ENCODE assay signal across 1 fruit fly cellular context in the genomic region with DNA sequence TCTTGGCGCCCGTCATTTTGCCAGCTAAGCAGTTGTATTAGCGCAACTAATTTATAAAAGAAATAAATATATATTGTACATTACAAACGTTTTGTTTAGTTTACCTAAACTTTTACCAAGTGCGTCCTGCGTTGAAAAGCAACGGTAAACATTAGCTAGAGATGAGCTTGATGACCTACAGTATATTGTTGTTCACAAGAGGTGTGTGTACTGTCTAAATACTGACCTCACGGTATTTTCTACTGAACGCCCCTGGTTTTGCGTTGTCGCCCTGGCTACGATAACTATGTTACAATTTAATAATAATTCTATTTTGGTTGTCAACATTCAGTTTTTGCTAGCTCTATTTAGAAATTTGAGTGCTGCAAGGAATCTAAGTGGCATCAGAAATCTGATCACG.
TF ChIP-seq lines count a peak whose summit lies in the region.

A gene (plus strand): TSS at position 262 of the 400 bp plus-strand sequence.

TF ChIP-seq in whole organism, embryonic, 481 proteins besides CTCF, POLR2A, EP300 and RAD21 (continued from another document and continues in another):
- TF ChIP-seq CG8944 (GFP tag; optimal IDR thresholded peaks at IDR 0.05; lab: Kevin White, UChicago), result peak; percentile 29
- TF ChIP-seq kni (GFP tag; optimal IDR thresholded peaks at IDR 0.05; lab: Kevin White, UChicago), result peak; percentile 9
- TF ChIP-seq CG11456 (GFP tag; IDR thresholded peaks at IDR 0.05; lab: Robert Waterston, UW), result 0 out of 3 replicates have a peak, but pooled peaks have one; percentile 44
- 0 out of 2 replicates have a peak, but pooled peaks have one; percentile 26 for TF ChIP-seq CG8765 (GFP tag; IDR thresholded peaks at IDR 0.05; lab: Robert Waterston, UW)
- no peak for TF ChIP-seq CG32767 (GFP tag; IDR thresholded peaks at IDR 0.05; lab: Robert Waterston, UW)
- no peak for TF ChIP-seq CG18011 (GFP tag; optimal IDR thresholded peaks at IDR 0.05; lab: Kevin White, UChicago)
- TF ChIP-seq Med (GFP tag; lab: Kevin White, UChicago), result peak; percentile 89
- no peak for TF ChIP-seq Sry-β (GFP tag; optimal IDR thresholded peaks at IDR 0.05; lab: Kevin White, UChicago)
- no peak for TF ChIP-seq CG4360 (GFP tag; IDR thresholded peaks at IDR 0.05; lab: Robert Waterston, UW)
- TF ChIP-seq eve (GFP tag; optimal IDR thresholded peaks at IDR 0.05; lab: Kevin White, UChicago), result no peak
- TF ChIP-seq CG8089 (GFP tag; optimal IDR thresholded peaks at IDR 0.05; lab: Kevin White, UChicago), result no peak
- no peak for TF ChIP-seq CG10147 (GFP tag; optimal IDR thresholded peaks at IDR 0.05; lab: Kevin White, UChicago)
- TF ChIP-seq ken (GFP tag; IDR thresholded peaks at IDR 0.05; lab: Robert Waterston, UW), result no peak
- peak; percentile 35 for TF ChIP-seq Sin3A (optimal IDR thresholded peaks at IDR 0.05; lab: Kevin White, UChicago)
- no peak for TF ChIP-seq ap (GFP tag; IDR thresholded peaks at IDR 0.05; lab: Robert Waterston, UW)
- no peak for TF ChIP-seq Dad (GFP tag; optimal IDR thresholded peaks at IDR 0.05; lab: Kevin White, UChicago)
- no peak for TF ChIP-seq CG10959 (GFP tag; IDR thresholded peaks at IDR 0.05; lab: Robert Waterston, UW)
- TF ChIP-seq Ets65A (GFP tag; lab: Kevin White, UChicago), result peak; percentile 95
- no peak for TF ChIP-seq CG13123 (GFP tag; optimal IDR thresholded peaks at IDR 0.05; lab: Kevin White, UChicago)
- TF ChIP-seq zen2 (GFP tag; IDR thresholded peaks at IDR 0.05; lab: Robert Waterston, UW; ENCODE audit: partially characterized antibody), result no peak
- no peak for TF ChIP-seq CG7839 (tag; optimal IDR thresholded peaks at IDR 0.05; lab: Kevin White, UChicago)
- TF ChIP-seq crc (GFP tag; optimal IDR thresholded peaks at IDR 0.05; lab: Kevin White, UChicago), result peak; percentile 19
- TF ChIP-seq sna (GFP tag; IDR thresholded peaks at IDR 0.05; lab: Robert Waterston, UW; ENCODE audit: partially characterized antibody), result no peak
- TF ChIP-seq CG14050 (GFP tag; IDR thresholded peaks at IDR 0.05; lab: Robert Waterston, UW), result no peak
- TF ChIP-seq sr (GFP tag; IDR thresholded peaks at IDR 0.05; lab: Robert Waterston, UW), result no peak
- no peak for TF ChIP-seq aop (GFP tag; IDR thresholded peaks at IDR 0.05; lab: Robert Waterston, UW)
- TF ChIP-seq CG18599 (GFP tag; optimal IDR thresholded peaks at IDR 0.05; lab: Kevin White, UChicago), result no peak
- no peak; the same call in 1 of the 2 replicates for TF ChIP-seq ato (GFP tag; IDR thresholded peaks at IDR 0.05; lab: Robert Waterston, UW; ENCODE audit: partially characterized antibody)
- peak; percentile 44 for TF ChIP-seq CG17186 (GFP tag; optimal IDR thresholded peaks at IDR 0.05; lab: Kevin White, UChicago)
- no peak for TF ChIP-seq twi (tag; optimal IDR thresholded peaks at IDR 0.05; lab: Kevin White, UChicago)
- TF ChIP-seq HLH4C (GFP tag; IDR thresholded peaks at IDR 0.05; lab: Robert Waterston, UW; ENCODE audit: partially characterized antibody), result 0 out of 3 replicates have a peak, but pooled peaks have one; percentile 15
- TF ChIP-seq CG6854 (GFP tag; optimal IDR thresholded peaks at IDR 0.05; lab: Kevin White, UChicago), result no peak
- no peak for TF ChIP-seq ranshi (GFP tag; IDR thresholded peaks at IDR 0.05; lab: Robert Waterston, UW)
- TF ChIP-seq CG17568 (GFP tag; optimal IDR thresholded peaks at IDR 0.05; lab: Kevin White, UChicago), result no peak
- no peak for TF ChIP-seq repo (GFP tag; optimal IDR thresholded peaks at IDR 0.05; lab: Kevin White, UChicago)
- peak; percentile 53; the same call in 2 of the 3 replicates for TF ChIP-seq CG6791 (GFP tag; IDR thresholded peaks at IDR 0.05; lab: Robert Waterston, UW; ENCODE audit: partially characterized antibody)
- TF ChIP-seq CG31388 (GFP tag; optimal IDR thresholded peaks at IDR 0.05; lab: Kevin White, UChicago), result no peak
- no peak for TF ChIP-seq slou (GFP tag; optimal IDR thresholded peaks at IDR 0.05; lab: Kevin White, UChicago)
- no peak for TF ChIP-seq CG10431 (GFP tag; optimal IDR thresholded peaks at IDR 0.05; lab: Kevin White, UChicago)
- TF ChIP-seq CG2889 (GFP tag; IDR thresholded peaks at IDR 0.05; lab: Robert Waterston, UW), result no peak
- TF ChIP-seq Doc3 (GFP tag; IDR thresholded peaks at IDR 0.05; lab: Robert Waterston, UW; ENCODE audit: partially characterized antibody), result peak; percentile 56; the same call in 2 of the 3 replicates
- no peak for TF ChIP-seq CG31224 (GFP tag; IDR thresholded peaks at IDR 0.05; lab: Robert Waterston, UW)
- TF ChIP-seq CoRest (tag; optimal IDR thresholded peaks at IDR 0.05; lab: Kevin White, UChicago), result peak; percentile 48
- TF ChIP-seq pum (GFP tag; optimal IDR thresholded peaks at IDR 0.05; lab: Kevin White, UChicago), result peak; percentile 23
- no peak for TF ChIP-seq CG1602 (GFP tag; optimal IDR thresholded peaks at IDR 0.05; lab: Kevin White, UChicago)
- no peak for TF ChIP-seq kah (GFP tag; optimal IDR thresholded peaks at IDR 0.05; lab: Kevin White, UChicago)
- TF ChIP-seq CG1647 (GFP tag; optimal IDR thresholded peaks at IDR 0.05; lab: Kevin White, UChicago), result no peak
- TF ChIP-seq Nf-YB (GFP tag; optimal IDR thresholded peaks at IDR 0.05; lab: Kevin White, UChicago), result no peak
- TF ChIP-seq Hey (tag; optimal IDR thresholded peaks at IDR 0.05; lab: Kevin White, UChicago), result no peak
- no peak for TF ChIP-seq hb (GFP tag; IDR thresholded peaks at IDR 0.05; lab: Robert Waterston, UW; ENCODE audit: partially characterized antibody)
- TF ChIP-seq gcm2 (GFP tag; optimal IDR thresholded peaks at IDR 0.05; lab: Kevin White, UChicago), result no peak
- TF ChIP-seq Chrac-16 (GFP tag; optimal IDR thresholded peaks at IDR 0.05; lab: Kevin White, UChicago), result peak; percentile 35
- TF ChIP-seq run (tag; optimal IDR thresholded peaks at IDR 0.05; lab: Kevin White, UChicago), result no peak
- TF ChIP-seq CG17912 (GFP tag; optimal IDR thresholded peaks at IDR 0.05; lab: Kevin White, UChicago), result no peak
- TF ChIP-seq yki (optimal IDR thresholded peaks at IDR 0.05; lab: Kevin White, UChicago), result no peak
- no peak for TF ChIP-seq CG1529 (GFP tag; optimal IDR thresholded peaks at IDR 0.05; lab: Kevin White, UChicago)
- TF ChIP-seq seq (GFP tag; IDR thresholded peaks at IDR 0.05; lab: Robert Waterston, UW), result no peak
- no peak for TF ChIP-seq CG15696 (tag; optimal IDR thresholded peaks at IDR 0.05; lab: Kevin White, UChicago)
- TF ChIP-seq Ets97D (GFP tag; optimal IDR thresholded peaks at IDR 0.05; lab: Kevin White, UChicago), result peak; percentile 80
- TF ChIP-seq corto (GFP tag; optimal IDR thresholded peaks at IDR 0.05; lab: Kevin White, UChicago), result no peak
- TF ChIP-seq fru (optimal IDR thresholded peaks at IDR 0.05; lab: Kevin White, UChicago), result no peak
- no peak for TF ChIP-seq p53 (GFP tag; optimal IDR thresholded peaks at IDR 0.05; lab: Kevin White, UChicago)
- no peak for TF ChIP-seq CG5245 (GFP tag; optimal IDR thresholded peaks at IDR 0.05; lab: Kevin White, UChicago)
- TF ChIP-seq CG17829 (tag; optimal IDR thresholded peaks at IDR 0.05; lab: Kevin White, UChicago), result peak; percentile 45
- no peak for TF ChIP-seq jing (GFP tag; optimal IDR thresholded peaks at IDR 0.05; lab: Kevin White, UChicago)
- no peak for TF ChIP-seq stc (GFP tag; IDR thresholded peaks at IDR 0.05; lab: Robert Waterston, UW)
- TF ChIP-seq C15 (GFP tag; IDR thresholded peaks at IDR 0.05; lab: Robert Waterston, UW), result no peak
- no peak for TF ChIP-seq lola (GFP tag; optimal IDR thresholded peaks at IDR 0.05; lab: Kevin White, UChicago)
- TF ChIP-seq CG4854 (GFP tag; optimal IDR thresholded peaks at IDR 0.05; lab: Kevin White, UChicago), result peak; percentile 53
- TF ChIP-seq CG11398 (GFP tag; optimal IDR thresholded peaks at IDR 0.05; lab: Kevin White, UChicago), result no peak
- peak; percentile 15 for TF ChIP-seq gem (tag; optimal IDR thresholded peaks at IDR 0.05; lab: Kevin White, UChicago)
- TF ChIP-seq Rfx (GFP tag; IDR thresholded peaks at IDR 0.05; lab: Robert Waterston, UW), result peak; percentile 74
- TF ChIP-seq CG3838 (GFP tag; optimal IDR thresholded peaks at IDR 0.05; lab: Kevin White, UChicago), result no peak
- TF ChIP-seq az2 (GFP tag; optimal IDR thresholded peaks at IDR 0.05; lab: Kevin White, UChicago), result no peak
- no peak for TF ChIP-seq pnt (GFP tag; optimal IDR thresholded peaks at IDR 0.05; lab: Kevin White, UChicago)
- TF ChIP-seq z (GFP tag; IDR thresholded peaks at IDR 0.05; lab: Robert Waterston, UW), result no peak
- TF ChIP-seq gfzf (GFP tag; optimal IDR thresholded peaks at IDR 0.05; lab: Kevin White, UChicago), result peak; percentile 53
- TF ChIP-seq MTF-1 (GFP tag; optimal IDR thresholded peaks at IDR 0.05; lab: Kevin White, UChicago; ENCODE audit: borderline replicate concordance), result no peak
- TF ChIP-seq zfh1 (GFP tag; IDR thresholded peaks at IDR 0.05; lab: Robert Waterston, UW), result 0 out of 3 replicates have a peak, but pooled peaks have one; percentile 21
- peak; percentile 49 for TF ChIP-seq CG3281 (GFP tag; optimal IDR thresholded peaks at IDR 0.05; lab: Kevin White, UChicago)
- no peak for TF ChIP-seq dati (GFP tag; IDR thresholded peaks at IDR 0.05; lab: Robert Waterston, UW)
- TF ChIP-seq Ptx1 (GFP tag; IDR thresholded peaks at IDR 0.05; lab: Robert Waterston, UW), result peak; percentile 16; the same call in 1 of the 2 replicates
- TF ChIP-seq eyg (GFP tag; optimal IDR thresholded peaks at IDR 0.05; lab: Kevin White, UChicago), result no peak
- TF ChIP-seq Nf-YC (tag; optimal IDR thresholded peaks at IDR 0.05; lab: Kevin White, UChicago), result no peak
- TF ChIP-seq CG8290 (GFP tag; optimal IDR thresholded peaks at IDR 0.05; lab: Kevin White, UChicago), result peak; percentile 26
- peak in 1 of 2 experiments; percentile 73 for TF ChIP-seq CG8290 (tag; optimal IDR thresholded peaks at IDR 0.05; lab: Kevin White, UChicago)
- no peak for TF ChIP-seq CG7963 (GFP tag; IDR thresholded peaks at IDR 0.05; lab: Robert Waterston, UW; ENCODE audit: partially characterized antibody)
- no peak for TF ChIP-seq CG6175 (GFP tag; IDR thresholded peaks at IDR 0.05; lab: Robert Waterston, UW)
- no peak for TF ChIP-seq disco-r (GFP tag; optimal IDR thresholded peaks at IDR 0.05; lab: Kevin White, UChicago)
- peak; percentile 69; the same call in 1 of the 2 replicates for TF ChIP-seq slbo (GFP tag; IDR thresholded peaks at IDR 0.05; lab: Robert Waterston, UW)
- TF ChIP-seq ash1 (GFP tag; optimal IDR thresholded peaks at IDR 0.05; lab: Kevin White, UChicago), result no peak
- peak; percentile 16 for TF ChIP-seq CG13424 (tag; optimal IDR thresholded peaks at IDR 0.05; lab: Kevin White, UChicago)
- TF ChIP-seq Ravus (GFP tag; IDR thresholded peaks at IDR 0.05; lab: Robert Waterston, UW), result no peak
- no peak for TF ChIP-seq gsb-n (tag; optimal IDR thresholded peaks at IDR 0.05; lab: Kevin White, UChicago)
- no peak for TF ChIP-seq Hmx (GFP tag; optimal IDR thresholded peaks at IDR 0.05; lab: Kevin White, UChicago)
- peak; percentile 14 for TF ChIP-seq CG4424 (GFP tag; optimal IDR thresholded peaks at IDR 0.05; lab: Kevin White, UChicago)
- TF ChIP-seq hth (optimal IDR thresholded peaks at IDR 0.05; lab: Kevin White, UChicago), result no peak
- no peak for TF ChIP-seq gt (GFP tag; IDR thresholded peaks at IDR 0.05; lab: Robert Waterston, UW)
- peak; percentile 66 for TF ChIP-seq E2f2 (GFP tag; IDR thresholded peaks at IDR 0.05; lab: Robert Waterston, UW)
- TF ChIP-seq wek (GFP tag; optimal IDR thresholded peaks at IDR 0.05; lab: Kevin White, UChicago), result no peak
- no peak for TF ChIP-seq emc (GFP tag; optimal IDR thresholded peaks at IDR 0.05; lab: Kevin White, UChicago)
- TF ChIP-seq amos (GFP tag; IDR thresholded peaks at IDR 0.05; lab: Robert Waterston, UW; ENCODE audit: partially characterized antibody), result peak; percentile 62
- TF ChIP-seq Gsc (GFP tag; IDR thresholded peaks at IDR 0.05; lab: Robert Waterston, UW), result no peak
- peak; percentile 8 for TF ChIP-seq shn (GFP tag; optimal IDR thresholded peaks at IDR 0.05; lab: Kevin White, UChicago)
- no peak for TF ChIP-seq ab (GFP tag; optimal IDR thresholded peaks at IDR 0.05; lab: Kevin White, UChicago)
- TF ChIP-seq tin (GFP tag; optimal IDR thresholded peaks at IDR 0.05; lab: Kevin White, UChicago), result peak; percentile 36
- no peak for TF ChIP-seq Spps (tag; optimal IDR thresholded peaks at IDR 0.05; lab: Kevin White, UChicago)
- TF ChIP-seq slp2 (GFP tag; optimal IDR thresholded peaks at IDR 0.05; lab: Kevin White, UChicago), result no peak
- TF ChIP-seq Fer3 (tag; optimal IDR thresholded peaks at IDR 0.05; lab: Kevin White, UChicago), result no peak
- TF ChIP-seq CG1832 (GFP tag; optimal IDR thresholded peaks at IDR 0.05; lab: Kevin White, UChicago), result no peak
- peak; percentile 80 for TF ChIP-seq sens (GFP tag; lab: Kevin White, UChicago)
- no peak for TF ChIP-seq en (GFP tag; optimal IDR thresholded peaks at IDR 0.05; lab: Kevin White, UChicago)
- TF ChIP-seq gsb (GFP tag; IDR thresholded peaks at IDR 0.05; lab: Robert Waterston, UW), result no peak
- no peak for TF ChIP-seq dan (GFP tag; IDR thresholded peaks at IDR 0.05; lab: Robert Waterston, UW)
- TF ChIP-seq Drgx (GFP tag; IDR thresholded peaks at IDR 0.05; lab: Robert Waterston, UW), result no peak
- TF ChIP-seq zen (tag; optimal IDR thresholded peaks at IDR 0.05; lab: Kevin White, UChicago), result no peak
- peak; percentile 56 for TF ChIP-seq pita (GFP tag; optimal IDR thresholded peaks at IDR 0.05; lab: Kevin White, UChicago)
- TF ChIP-seq CG12104 (GFP tag; optimal IDR thresholded peaks at IDR 0.05; lab: Kevin White, UChicago), result no peak
- TF ChIP-seq ems (GFP tag; optimal IDR thresholded peaks at IDR 0.05; lab: Kevin White, UChicago), result peak; percentile 4
- TF ChIP-seq PHDP (tag; optimal IDR thresholded peaks at IDR 0.05; lab: Kevin White, UChicago), result no peak
- TF ChIP-seq sc (optimal IDR thresholded peaks at IDR 0.05; lab: Kevin White, UChicago), result no peak
- TF ChIP-seq sc (GFP tag; optimal IDR thresholded peaks at IDR 0.05; lab: Kevin White, UChicago), result no peak
- TF ChIP-seq Dfd (GFP tag; optimal IDR thresholded peaks at IDR 0.05; lab: Kevin White, UChicago), result no peak
- TF ChIP-seq ro (GFP tag; IDR thresholded peaks at IDR 0.05; lab: Robert Waterston, UW), result no peak
- no peak for TF ChIP-seq luna (GFP tag; optimal IDR thresholded peaks at IDR 0.05; lab: Kevin White, UChicago)
- TF ChIP-seq danr (GFP tag; IDR thresholded peaks at IDR 0.05; lab: Robert Waterston, UW), result no peak
- peak; percentile 10 for TF ChIP-seq lab (GFP tag; optimal IDR thresholded peaks at IDR 0.05; lab: Kevin White, UChicago)
- TF ChIP-seq CG6765 (GFP tag; optimal IDR thresholded peaks at IDR 0.05; lab: Kevin White, UChicago), result no peak
- TF ChIP-seq Gug (GFP tag; IDR thresholded peaks at IDR 0.05; lab: Robert Waterston, UW), result peak; percentile 36; the same call in 1 of the 4 replicates
- no peak for TF ChIP-seq CG8359 (GFP tag; optimal IDR thresholded peaks at IDR 0.05; lab: Kevin White, UChicago; ENCODE audit: borderline replicate concordance)
- TF ChIP-seq Hr39 (optimal IDR thresholded peaks at IDR 0.05; lab: Kevin White, UChicago), result no peak
